Worm (Caenorhabditis elegans) whole organism, midembryonic: ENCODE results near the gene F35C11.6.

Source experiments
- T22C8.4 ChIP-seq: fragments of 200-800 bp; sonication (Bioruptor generic); IDR thresholded peaks from 2 replicates; pipeline ENCODE4 v1.3.6; 2022; ENCODE audit warnings: missing genetic modification characterization, missing compliant biosample characterization
- flt-1 ChIP-seq: fragments of 200-800 bp; sonication (Bioruptor generic); IDR thresholded peaks from 2 replicates; pipeline ENCODE4 v1.3.6; 2022; ENCODE audit warnings: missing genetic modification characterization, missing compliant biosample characterization
- klf-2 ChIP-seq: fragments of 200-800 bp; sonication (Bioruptor generic); conservative IDR thresholded peaks from 2 replicates; pipeline ENCODE4 v1.3.6; 2022; ENCODE audit warnings: missing genetic modification reagents, missing genetic modification characterization, missing compliant biosample characterization
- med-1 ChIP-seq: sonication (generic microtip); optimal IDR thresholded peaks from 2 replicates; lab custom pipeline; 2017; ENCODE audit warnings: missing genetic modification characterization, mild to moderate bottlenecking, missing compliant biosample characterization, antibody characterized with exemption, missing genetic modification reagents; ENCODE audit not compliant: insufficient read depth
- ref-1 ChIP-seq: fragments of 200-800 bp; sonication (Bioruptor generic); conservative IDR thresholded peaks from 2 replicates; pipeline ENCODE4 v1.3.6; 2022; ENCODE audit warnings: missing genetic modification reagents, missing genetic modification characterization, missing compliant biosample characterization
- tab-1 ChIP-seq: fragments of 200-800 bp; sonication (Bioruptor generic); IDR thresholded peaks from 2 replicates; pipeline ENCODE4 v1.3.6; 2022; ENCODE audit warnings: missing genetic modification characterization, missing compliant biosample characterization
- ztf-23 ChIP-seq: fragments of 200-800 bp; sonication (Bioruptor generic); IDR thresholded peaks from 2 replicates; pipeline ENCODE4 v1.3.6; 2022; ENCODE audit warnings: missing genetic modification reagents, missing genetic modification characterization, missing compliant biosample characterization
- ztf-29 ChIP-seq: fragments of 200-800 bp; sonication (Bioruptor generic); IDR thresholded peaks from 2 replicates; pipeline ENCODE4 v1.3.6; 2022; ENCODE audit warnings: missing genetic modification reagents, missing genetic modification characterization, missing compliant biosample characterization

- TF ChIP-seq klf-2, result no peak
- TF ChIP-seq ztf-29, result no peak
- TF ChIP-seq ref-1, result no peak
- no peak for TF ChIP-seq flt-1 (GFP tag; lab: Robert Waterston, UW)
- no peak for TF ChIP-seq med-1 (GFP tag; lab: Kevin White, UChicago)
- no peak for TF ChIP-seq T22C8.4
- TF ChIP-seq tab-1 (GFP tag; lab: Robert Waterston, UW), result no peak
- TF ChIP-seq ztf-23 (GFP tag; lab: Robert Waterston, UW), result no peak
Observed at ce11 chrII:8230976-8231375, 28.0 kb downstream of the F35C11.6 start, which contains the start of gene M110.9.
